Worm (Caenorhabditis elegans): ENCODE results near the gene rla-2.
A peak's percentile ranks its signal among the peaks of the same experiment; 100 is the strongest.

Gene rla-2

DNA sequence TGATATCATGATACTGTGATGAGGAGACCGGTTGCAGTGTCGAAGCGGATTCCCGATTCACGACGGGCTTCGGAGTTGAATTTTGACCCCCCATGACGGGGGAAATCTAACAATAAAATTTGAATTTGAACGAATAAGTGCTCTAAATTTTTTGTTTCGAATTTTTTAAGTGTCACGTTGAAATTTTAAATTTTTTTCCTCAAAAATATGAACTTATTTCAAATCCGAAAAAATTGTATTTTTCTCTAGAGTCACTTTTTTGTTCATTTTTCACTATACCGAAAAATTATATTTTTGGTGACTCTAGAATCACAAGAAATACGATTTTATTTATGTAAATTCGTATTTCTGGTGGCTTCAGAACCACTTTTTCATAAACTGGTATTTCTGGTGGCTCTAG is 11.6 kb downstream of the rla-2 start, which contains the start of gene W02A2.8:
Gene W02A2.8, minus strand, starts transcription at position 101 of the 400 bp plus-strand sequence.
- TF ChIP-seq bed-2 (GFP tag; IDR thresholded peaks at IDR 0.05) (no peak), Y79H2A.3 (GFP tag; conservative IDR thresholded peaks at IDR 0.05) (no peak), B0019.2 (GFP tag; conservative IDR thresholded peaks at IDR 0.05) (no peak), madf-8 (GFP tag; conservative IDR thresholded peaks at IDR 0.05) (no peak), nhr-179 (tag; optimal IDR thresholded peaks at IDR 0.05) (no peak), nhr-90 (tag; optimal IDR thresholded peaks at IDR 0.05) (no peak), ceh-40 (GFP tag; IDR thresholded peaks at IDR 0.05) (no peak), let-607 (tag; optimal IDR thresholded peaks at IDR 0.05) (no peak), ceh-58 (GFP tag; IDR thresholded peaks at IDR 0.05) (no peak), K12H6.12 (tag; optimal IDR thresholded peaks at IDR 0.05) (no peak), ztf-3 (GFP tag; optimal IDR thresholded peaks at IDR 0.05) (no peak), pha-4 (tag; optimal IDR thresholded peaks at IDR 0.05) (no peak), madf-3 (GFP tag; IDR thresholded peaks at IDR 0.05) (no peak), snpc-1.1 (tag; optimal IDR thresholded peaks at IDR 0.05; ENCODE audit: insufficient read depth) (no peak), dpl-1 (GFP tag; optimal IDR thresholded peaks at IDR 0.05) (no peak), nhr-80 (tag; optimal IDR thresholded peaks at IDR 0.05) (no peak)

DNA sequence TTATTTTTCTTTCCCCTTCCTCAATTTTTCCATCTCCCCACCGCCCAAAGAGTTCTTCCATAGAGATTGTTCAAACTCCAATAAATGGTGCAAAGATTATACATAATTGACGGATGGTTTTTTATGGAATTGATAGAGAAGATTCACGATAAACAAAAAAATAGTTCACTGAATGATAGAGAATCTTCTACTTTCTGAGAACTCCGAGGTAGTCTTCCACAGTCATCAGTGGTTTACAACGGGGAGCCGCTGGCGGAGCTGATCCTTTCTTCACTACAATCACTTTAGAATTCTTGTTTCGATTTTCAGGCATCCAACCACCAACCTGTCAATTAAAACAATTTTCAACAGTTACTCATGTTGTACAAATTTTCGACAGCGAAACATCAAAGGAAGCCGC is 14.1 kb downstream of the rla-2 start:
- peak; percentile 58 for TF ChIP-seq him-1 (tag; optimal IDR thresholded peaks at IDR 0.05)
- TF ChIP-seq F37B4.10 (GFP tag; IDR thresholded peaks at IDR 0.05), result no peak
- TF ChIP-seq B0336.3 (GFP tag; IDR thresholded peaks at IDR 0.05), result peak; percentile 57; the same call in 1 of the 2 replicates
- no peak for TF ChIP-seq F10E7.11 (tag; optimal IDR thresholded peaks at IDR 0.05)
- 0 out of 2 replicates have a peak, but pooled peaks have one; percentile 13 for TF ChIP-seq hmg-1.2 (GFP tag; IDR thresholded peaks at IDR 0.05)
- TF ChIP-seq rcor-1 (GFP tag; IDR thresholded peaks at IDR 0.05), result peak; percentile 24; the same call in 1 of the 2 replicates
- no peak for TF ChIP-seq ztf-28 (GFP tag; IDR thresholded peaks at IDR 0.05)
- TF ChIP-seq F33H1.4 (GFP tag; IDR thresholded peaks at IDR 0.05), result 0 out of 2 replicates have a peak, but pooled peaks have one; percentile 8
- no peak for TF ChIP-seq zim-3 (tag; optimal IDR thresholded peaks at IDR 0.05)
- peak; percentile 15 for TF ChIP-seq F52B5.7 (tag; optimal IDR thresholded peaks at IDR 0.05)
- no peak for TF ChIP-seq ama-1 (optimal IDR thresholded peaks at IDR 0.05)
- TF ChIP-seq ama-1 (GFP tag; optimal IDR thresholded peaks at IDR 0.05), result peak in 1 of 2 experiments; percentile 21
- peak; percentile 4 for TF ChIP-seq lsl-1 (GFP tag; optimal IDR thresholded peaks at IDR 0.05)
- 0 out of 2 replicates have a peak, but pooled peaks have one; percentile 45 for TF ChIP-seq pbrm-1 (GFP tag; IDR thresholded peaks at IDR 0.05)
- peak; percentile 63 for TF ChIP-seq hsf-1 (GFP tag; IDR thresholded peaks at IDR 0.05)
- TF ChIP-seq snpc-4 (GFP tag; optimal IDR thresholded peaks at IDR 0.05), result no peak
- peak in 1 of 4 experiments; percentile 44 for TF ChIP-seq snpc-4 (tag; optimal IDR thresholded peaks at IDR 0.05)
- TF ChIP-seq cebp-2 (GFP tag; IDR thresholded peaks at IDR 0.05), result peak; percentile 58; the same call in 1 of the 2 replicates
- TF ChIP-seq ceh-58 (GFP tag; IDR thresholded peaks at IDR 0.05), result 0 out of 2 replicates have a peak, but pooled peaks have one; percentile 30
- TF ChIP-seq Y56A3A.18 (GFP tag; IDR thresholded peaks at IDR 0.05), result no peak
- no peak for TF ChIP-seq pha-4 (tag; optimal IDR thresholded peaks at IDR 0.05)
- peak; percentile 74 for TF ChIP-seq attf-6 (GFP tag; IDR thresholded peaks at IDR 0.05)
- peak; percentile 20 for TF ChIP-seq hrde-1 (tag; optimal IDR thresholded peaks at IDR 0.05; ENCODE audit: borderline replicate concordance)
- 0 out of 2 replicates have a peak, but pooled peaks have one; percentile 57 for TF ChIP-seq madf-3 (GFP tag; IDR thresholded peaks at IDR 0.05)

DNA sequence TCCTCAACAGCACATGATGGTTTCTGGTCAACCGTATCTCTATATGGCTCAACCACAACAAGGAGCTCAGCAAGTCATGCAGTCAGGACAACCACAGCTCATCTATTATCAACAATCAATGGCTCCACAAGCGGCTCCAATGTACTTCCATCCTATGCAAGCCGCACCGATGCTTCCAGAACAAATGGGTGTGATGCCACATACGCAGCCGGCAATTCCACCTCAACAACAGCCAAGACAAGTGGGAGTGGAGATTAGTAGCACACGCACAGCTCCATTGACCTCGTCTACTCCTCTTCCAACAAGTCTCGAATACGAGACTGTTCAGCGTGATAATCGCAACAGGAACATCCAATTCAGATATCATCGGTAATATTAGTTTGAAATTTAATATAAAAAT is 16.0 kb downstream of the rla-2 start:
- TF ChIP-seq nhr-179 (tag; optimal IDR thresholded peaks at IDR 0.05) (no peak), gei-17 (GFP tag; optimal IDR thresholded peaks at IDR 0.05) (no peak), ceh-27 (GFP tag; optimal IDR thresholded peaks at IDR 0.05) (no peak), egl-44 (GFP tag; IDR thresholded peaks at IDR 0.05) (no peak), T07F8.4 (tag; optimal IDR thresholded peaks at IDR 0.05) (no peak), madf-8 (GFP tag; conservative IDR thresholded peaks at IDR 0.05) (no peak), ZK185.1 (tag; optimal IDR thresholded peaks at IDR 0.05; ENCODE audit: poor library complexity, severe bottlenecking) (no peak), tlf-1 (GFP tag; optimal IDR thresholded peaks at IDR 0.05) (no peak), Y53F4B.3 (GFP tag; IDR thresholded peaks at IDR 0.05) (no peak)

Measured in whole organism, young adult.